Worm (Caenorhabditis elegans): ENCODE data around the gene cif-1.
A peak's percentile ranks its signal among the peaks of the same experiment; 100 is the strongest.

The cif-1 gene

DNA sequence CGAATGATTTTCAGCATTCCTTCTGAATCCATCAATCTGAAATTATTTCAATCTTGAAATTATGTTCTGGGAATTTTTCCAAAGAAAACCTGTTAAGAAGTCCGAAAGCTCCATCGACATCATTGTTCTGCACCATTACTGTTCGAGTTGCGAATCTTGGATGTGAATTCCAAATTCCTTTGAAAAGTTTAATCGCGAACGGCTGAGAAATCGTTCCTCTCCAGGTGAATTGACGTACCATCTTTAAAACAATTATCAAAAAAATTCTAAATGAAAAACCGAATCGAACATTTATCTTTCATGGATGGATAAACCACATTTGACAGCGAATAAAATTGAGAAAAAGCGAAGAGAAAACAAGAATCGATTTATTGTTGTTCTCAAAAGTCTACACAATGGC lies 51.3 kb downstream of the cif-1 start, which contains the start of gene mrps-21:
TSS of gene mrps-21 (minus strand) at position 241 of the 400 bp plus-strand sequence.
- TF ChIP-seq lin-13 (GFP tag; optimal IDR thresholded peaks at IDR 0.05) (no peak), ama-1 (optimal IDR thresholded peaks at IDR 0.05) (peak; percentile 5), lsy-2 (tag; optimal IDR thresholded peaks at IDR 0.05) (no peak)

DNA sequence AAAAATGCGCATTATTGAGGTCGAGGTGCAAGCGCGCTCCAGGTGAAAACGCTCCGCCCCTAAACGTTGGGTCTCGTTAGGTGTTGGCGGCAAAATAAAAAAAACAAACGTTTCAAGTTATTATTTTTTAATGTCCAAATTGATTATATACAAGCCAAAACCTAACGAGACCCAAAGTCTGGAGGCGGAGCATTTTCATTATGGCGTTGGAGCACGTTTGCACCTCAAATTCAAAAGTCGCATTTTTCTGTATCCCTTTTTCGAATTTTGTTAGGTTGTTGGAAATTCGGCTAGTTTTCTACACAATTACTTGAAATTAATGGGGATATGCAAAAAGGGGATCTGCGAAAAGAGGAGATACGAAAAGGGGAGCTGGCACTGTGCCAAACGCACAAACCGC lies 52.7 kb downstream of the cif-1 start, which contains the start of gene col-111:
TSS of gene col-111 (minus strand) at position 101 of the 400 bp plus-strand sequence.
- TF ChIP-seq lin-11 (tag; optimal IDR thresholded peaks at IDR 0.05), result no peak
- no peak for TF ChIP-seq mbf-1 (tag; optimal IDR thresholded peaks at IDR 0.05)
- TF ChIP-seq nhr-21 (tag; optimal IDR thresholded peaks at IDR 0.05), result no peak
- TF ChIP-seq elt-1 (tag; optimal IDR thresholded peaks at IDR 0.05), result no peak
- TF ChIP-seq dmd-4 (tag; optimal IDR thresholded peaks at IDR 0.05), result no peak
- TF ChIP-seq R02D3.7 (tag; optimal IDR thresholded peaks at IDR 0.05), result no peak
- TF ChIP-seq blmp-1 (tag; optimal IDR thresholded peaks at IDR 0.05; ENCODE audit: insufficient read depth), result no peak
- TF ChIP-seq nhr-25 (tag; optimal IDR thresholded peaks at IDR 0.05), result no peak
- no peak for TF ChIP-seq gmeb-1 (tag; optimal IDR thresholded peaks at IDR 0.05)
- no peak for TF ChIP-seq nhr-23 (tag; optimal IDR thresholded peaks at IDR 0.05)
- no peak for TF ChIP-seq fos-1 (tag; optimal IDR thresholded peaks at IDR 0.05)
- no peak for TF ChIP-seq skn-1 (tag; optimal IDR thresholded peaks at IDR 0.05)
- TF ChIP-seq nhr-11 (tag; optimal IDR thresholded peaks at IDR 0.05), result no peak
- TF ChIP-seq ztf-11 (tag; optimal IDR thresholded peaks at IDR 0.05), result no peak
- TF ChIP-seq aly-2 (tag; optimal IDR thresholded peaks at IDR 0.05), result no peak

Measured in whole organism, L2 larva.